Worm (Caenorhabditis elegans) whole organism, young adult: Measurements from ENCODE around the gene hmp-1.
A peak's percentile ranks its signal among the peaks of the same experiment; 100 is the strongest.

Source experiments
- B0261.1 ChIP-seq: sonication (generic microtip); optimal IDR thresholded peaks from 2 replicates; lab custom pipeline; 2016; ENCODE audit warnings: mild to moderate bottlenecking, missing genetic modification characterization, moderate library complexity, missing compliant biosample characterization
- F39B2.1 ChIP-seq: fragments of 200-800 bp; sonication (Bioruptor generic); IDR thresholded peaks from 2 replicates; pipeline ENCODE4 v1.3.6; 2022; ENCODE audit warnings: missing genetic modification reagents, missing genetic modification characterization, missing compliant biosample characterization
- K12H6.12 ChIP-seq: fragments of 200-800 bp; sonication (Bioruptor generic); optimal IDR thresholded peaks from 2 replicates; lab custom pipeline; 2018; ENCODE audit warnings: mild to moderate bottlenecking, missing genetic modification characterization, missing compliant biosample characterization
- Y79H2A.3 ChIP-seq: fragments of 200-800 bp; sonication (Bioruptor generic); conservative IDR thresholded peaks from 2 replicates; pipeline ENCODE4 v1.3.6; 2022; ENCODE audit warnings: missing genetic modification reagents, missing genetic modification characterization, missing compliant biosample characterization
- ZK185.1 ChIP-seq: sonication (generic microtip); optimal IDR thresholded peaks from 2 replicates; lab custom pipeline; 2016; ENCODE audit warnings: mild to moderate bottlenecking, missing genetic modification characterization, missing compliant biosample characterization; ENCODE audit not compliant: poor library complexity, severe bottlenecking
- akir-1 ChIP-seq: fragments of 200-800 bp; sonication (Bioruptor generic); optimal IDR thresholded peaks from 2 replicates; lab custom pipeline; 2018; ENCODE audit warnings: mild to moderate bottlenecking, missing genetic modification characterization, moderate library complexity, missing compliant biosample characterization
- ama-1 ChIP-seq, 3 experiments: fragments of 150-350 bp in 1 of 3; sonication (generic microtip) in 2 of 3; optimal IDR thresholded peaks; 2 replicates each; lab custom pipeline; 2014 to 2018; ENCODE audit warnings: missing biosample characterization in 2 of 3, missing genetic modification characterization in 2 of 3, missing genetic modification reagents in 2 of 3
- attf-6 ChIP-seq: fragments of 200-800 bp; sonication (Bioruptor generic); IDR thresholded peaks from 2 replicates; pipeline ENCODE4 v1.3.6; 2022; ENCODE audit warnings: missing genetic modification reagents, missing genetic modification characterization, missing compliant biosample characterization
- bed-2 ChIP-seq: fragments of 200-800 bp; sonication (Bioruptor generic); IDR thresholded peaks from 2 replicates; pipeline ENCODE4 v1.3.6; 2022; ENCODE audit warnings: missing genetic modification reagents, missing genetic modification characterization, missing compliant biosample characterization
- cebp-1 ChIP-seq, 2 experiments: fragments of 200-800 bp in 1 of 2; sonication (Bioruptor generic) in 1 of 2; sonication (generic microtip) in 1 of 2; IDR thresholded peaks in 1 of 2; optimal IDR thresholded peaks in 1 of 2; 2 replicates each; pipeline versions ENCODE4 v1.3.6 to Lab custom; 2017 to 2022; ENCODE audit warnings: missing compliant biosample characterization in 2 of 2, missing genetic modification characterization in 2 of 2, mild to moderate bottlenecking in 1 of 2, missing genetic modification reagents in 1 of 2, moderate library complexity in 1 of 2
- ceh-58 ChIP-seq: fragments of 200-800 bp; sonication (Bioruptor generic); IDR thresholded peaks from 2 replicates; pipeline ENCODE4 v1.3.6; 2022; ENCODE audit warnings: missing genetic modification characterization, missing compliant biosample characterization
- ceh-79 ChIP-seq: sonication (generic microtip); optimal IDR thresholded peaks from 2 replicates; lab custom pipeline; 2017; ENCODE audit warnings: mild to moderate bottlenecking, missing genetic modification characterization, missing compliant biosample characterization
- ceh-91 ChIP-seq: fragments of 200-800 bp; sonication (Bioruptor generic); IDR thresholded peaks from 2 replicates; pipeline ENCODE4 v1.3.6; 2022; ENCODE audit warnings: missing genetic modification reagents, missing genetic modification characterization, missing compliant biosample characterization
- die-1 ChIP-seq: sonication (generic microtip); optimal IDR thresholded peaks from 2 replicates; lab custom pipeline; 2016; ENCODE audit warnings: missing genotype, mild to moderate bottlenecking, missing genetic modification characterization, missing compliant biosample characterization
- efl-1 ChIP-seq: fragments of 150-350 bp; optimal IDR thresholded peaks from 2 replicates; lab custom pipeline; 2014; ENCODE audit warnings: missing biosample characterization, missing genetic modification reagents, missing genetic modification characterization
- egrh-3 ChIP-seq: fragments of 200-800 bp; sonication (Bioruptor generic); IDR thresholded peaks from 2 replicates; pipeline ENCODE4 v1.3.6; 2022; ENCODE audit warnings: missing genetic modification reagents, missing genetic modification characterization, missing compliant biosample characterization
- hmg-1.2 ChIP-seq: fragments of 200-800 bp; sonication (Bioruptor generic); IDR thresholded peaks from 2 replicates; pipeline ENCODE4 v1.3.6; 2022; ENCODE audit warnings: missing genetic modification reagents, missing genetic modification characterization, missing compliant biosample characterization
- hmg-20 ChIP-seq: fragments of 200-800 bp; sonication (Bioruptor generic); IDR thresholded peaks from 2 replicates; pipeline ENCODE4 v1.3.6; 2022; ENCODE audit warnings: missing genetic modification reagents, missing genetic modification characterization, missing compliant biosample characterization
- hsf-1 ChIP-seq: fragments of 200-800 bp; sonication (Bioruptor generic); IDR thresholded peaks from 2 replicates; pipeline ENCODE4 v1.3.6; 2022; ENCODE audit warnings: missing genetic modification reagents, missing genetic modification characterization, missing compliant biosample characterization
- lag-1 ChIP-seq: fragments of 200-800 bp; sonication (Bioruptor generic); IDR thresholded peaks from 2 replicates; pipeline ENCODE4 v1.3.6; 2022; ENCODE audit warnings: missing genetic modification reagents, missing genetic modification characterization, missing compliant biosample characterization
- let-526 ChIP-seq: fragments of 200-800 bp; sonication (Bioruptor generic); IDR thresholded peaks from 2 replicates; pipeline ENCODE4 v1.3.6; 2022; ENCODE audit warnings: missing genetic modification reagents, missing genetic modification characterization, missing compliant biosample characterization
- let-607 ChIP-seq, 2 experiments: fragments of 200-800 bp in 1 of 2; sonication (Bioruptor generic) in 1 of 2; sonication (generic microtip) in 1 of 2; optimal IDR thresholded peaks; 2 replicates each; lab custom pipeline; 2016 to 2018; ENCODE audit warnings: mild to moderate bottlenecking in 2 of 2, missing compliant biosample characterization in 2 of 2, missing genetic modification characterization in 2 of 2, moderate library complexity in 2 of 2, missing genotype in 1 of 2
- lin-35 ChIP-seq, 3 experiments: fragments of 150-350 bp in 2 of 3; sonication (generic microtip) in 1 of 3; optimal IDR thresholded peaks; 2 replicates each; lab custom pipeline; 2014 to 2018; ENCODE audit warnings: missing biosample characterization in 3 of 3, missing genetic modification characterization in 3 of 3, missing genetic modification reagents in 3 of 3
- lin-40 ChIP-seq: sonication (generic microtip); optimal IDR thresholded peaks from 2 replicates; lab custom pipeline; 2016; ENCODE audit warnings: missing genetic modification characterization, mild to moderate bottlenecking, missing compliant biosample characterization, missing genotype, missing genetic modification reagents
- lir-1 ChIP-seq: fragments of 200-800 bp; sonication (Bioruptor generic); conservative IDR thresholded peaks from 2 replicates; pipeline ENCODE4 v1.3.6; 2022; ENCODE audit warnings: missing genetic modification reagents, missing genetic modification characterization, missing compliant biosample characterization
- lsl-1 ChIP-seq: fragments of 200-800 bp; sonication (Bioruptor generic); optimal IDR thresholded peaks from 2 replicates; lab custom pipeline; 2018; ENCODE audit warnings: mild to moderate bottlenecking, missing genetic modification characterization, moderate library complexity, missing compliant biosample characterization
- madf-6 ChIP-seq: fragments of 200-800 bp; sonication (Bioruptor generic); IDR thresholded peaks from 2 replicates; pipeline ENCODE4 v1.3.6; 2022; ENCODE audit warnings: missing genetic modification reagents, missing genetic modification characterization, missing compliant biosample characterization
- madf-8 ChIP-seq: fragments of 200-800 bp; sonication (Bioruptor generic); conservative IDR thresholded peaks from 2 replicates; pipeline ENCODE4 v1.3.6; 2022; ENCODE audit warnings: missing genetic modification reagents, missing genetic modification characterization, missing compliant biosample characterization
- nhr-179 ChIP-seq: sonication (generic microtip); optimal IDR thresholded peaks from 2 replicates; lab custom pipeline; 2016; ENCODE audit warnings: mild to moderate bottlenecking, missing genetic modification characterization, missing compliant biosample characterization
- nhr-27 ChIP-seq: fragments of 200-800 bp; sonication (Bioruptor generic); optimal IDR thresholded peaks from 2 replicates; lab custom pipeline; 2018; ENCODE audit warnings: mild to moderate bottlenecking, missing genetic modification characterization, moderate library complexity, missing compliant biosample characterization
- nhr-80 ChIP-seq: sonication (generic microtip); optimal IDR thresholded peaks from 2 replicates; lab custom pipeline; 2016; ENCODE audit warnings: missing genetic modification characterization, missing compliant biosample characterization
- nhr-90 ChIP-seq: sonication (generic microtip); optimal IDR thresholded peaks from 2 replicates; lab custom pipeline; 2016; ENCODE audit warnings: missing genotype, mild to moderate bottlenecking, missing genetic modification characterization, missing compliant biosample characterization
- rcor-1 ChIP-seq: fragments of 200-800 bp; sonication (Bioruptor generic); IDR thresholded peaks from 2 replicates; pipeline ENCODE4 v1.3.6; 2022; ENCODE audit warnings: missing genetic modification reagents, missing genetic modification characterization, missing compliant biosample characterization
- rec-8 ChIP-seq, 2 experiments: sonication (generic microtip); optimal IDR thresholded peaks; 2 replicates each; lab custom pipeline; 2016; ENCODE audit warnings: mild to moderate bottlenecking in 2 of 2, missing genetic modification characterization in 2 of 2, missing genetic modification reagents in 2 of 2, missing genotype in 2 of 2, missing biosample characterization in 1 of 2, missing compliant biosample characterization in 1 of 2, moderate library complexity in 1 of 2
- sdz-38 ChIP-seq: sonication (generic microtip); optimal IDR thresholded peaks from 2 replicates; lab custom pipeline; 2016; ENCODE audit warnings: missing genotype, missing genetic modification characterization, missing compliant biosample characterization
- snpc-1.3 ChIP-seq: sonication (generic microtip); optimal IDR thresholded peaks from 2 replicates; lab custom pipeline; 2017; ENCODE audit warnings: missing genetic modification characterization, mild to moderate bottlenecking, missing compliant biosample characterization, antibody characterized with exemption, moderate library complexity, missing genotype, missing genetic modification reagents; ENCODE audit not compliant: insufficient read depth
- snpc-3.4 ChIP-seq: sonication (generic microtip); optimal IDR thresholded peaks from 2 replicates; lab custom pipeline; 2017; ENCODE audit warnings: missing genetic modification characterization, mild to moderate bottlenecking, missing compliant biosample characterization, antibody characterized with exemption, moderate library complexity, missing genotype, missing genetic modification reagents
- somi-1 ChIP-seq: fragments of 200-800 bp; sonication (Bioruptor generic); optimal IDR thresholded peaks from 2 replicates; lab custom pipeline; 2018; ENCODE audit warnings: mild to moderate bottlenecking, missing genetic modification characterization, missing compliant biosample characterization
- unc-62 ChIP-seq: fragments of 150-350 bp; optimal IDR thresholded peaks from 2 replicates; lab custom pipeline; 2014; ENCODE audit warnings: missing biosample characterization, missing genetic modification reagents, missing genetic modification characterization
- zfh-2 ChIP-seq: fragments of 200-800 bp; sonication (Bioruptor generic); conservative IDR thresholded peaks from 2 replicates; pipeline ENCODE4 v1.3.6; 2022; ENCODE audit warnings: missing genetic modification reagents, missing genetic modification characterization, missing compliant biosample characterization
- ztf-22 ChIP-seq: fragments of 200-800 bp; sonication (Bioruptor generic); optimal IDR thresholded peaks from 2 replicates; lab custom pipeline; 2018; ENCODE audit warnings: mild to moderate bottlenecking, missing genetic modification characterization, moderate library complexity, missing compliant biosample characterization
- ztf-25 ChIP-seq: fragments of 200-800 bp; sonication (Bioruptor generic); IDR thresholded peaks from 2 replicates; pipeline ENCODE4 v1.3.6; 2022; ENCODE audit warnings: missing genetic modification reagents, missing genetic modification characterization, missing compliant biosample characterization
- ztf-26 ChIP-seq: sonication (generic microtip); optimal IDR thresholded peaks from 2 replicates; lab custom pipeline; 2017; ENCODE audit warnings: missing genetic modification characterization, missing compliant biosample characterization

The hmp-1 gene

ce11 chrV:11803518-11803994 lies 42.1 kb upstream of the hmp-1 start:
- peak; percentile 3 for TF ChIP-seq nhr-80 (tag; lab: Kevin White, UChicago)
- no peak for TF ChIP-seq zfh-2
- TF ChIP-seq cebp-1 (GFP tag; IDR thresholded peaks at IDR 0.05; lab: Robert Waterston, UW) = no peak
- no peak for TF ChIP-seq cebp-1 (tag; optimal IDR thresholded peaks at IDR 0.05; lab: Kevin White, UChicago)
- TF ChIP-seq lin-40 (tag; lab: Kevin White, UChicago) = peak; percentile 49
- peak; percentile 24 for TF ChIP-seq die-1 (tag; lab: Kevin White, UChicago)
- TF ChIP-seq ztf-26 (tag; lab: Kevin White, UChicago) = peak; percentile 60
- TF ChIP-seq somi-1 (GFP tag; lab: Kevin White, UChicago) = peak; percentile 88
- no peak for TF ChIP-seq rec-8 (tag; optimal IDR thresholded peaks at IDR 0.05; lab: Kevin White, UChicago)
- no peak for TF ChIP-seq ztf-25
- no peak for TF ChIP-seq K12H6.12 (tag; lab: Kevin White, UChicago)

ce11 chrV:11809935-11810334 lies 35.7 kb upstream of the hmp-1 start:
- TF ChIP-seq hmg-1.2 (GFP tag; lab: Robert Waterston, UW) = no peak
- TF ChIP-seq bed-2 = no peak
- no peak for TF ChIP-seq snpc-1.3
- TF ChIP-seq ztf-25 = no peak
- no peak for TF ChIP-seq madf-8 (GFP tag; lab: Robert Waterston, UW)
- TF ChIP-seq sdz-38 = no peak

DNA sequence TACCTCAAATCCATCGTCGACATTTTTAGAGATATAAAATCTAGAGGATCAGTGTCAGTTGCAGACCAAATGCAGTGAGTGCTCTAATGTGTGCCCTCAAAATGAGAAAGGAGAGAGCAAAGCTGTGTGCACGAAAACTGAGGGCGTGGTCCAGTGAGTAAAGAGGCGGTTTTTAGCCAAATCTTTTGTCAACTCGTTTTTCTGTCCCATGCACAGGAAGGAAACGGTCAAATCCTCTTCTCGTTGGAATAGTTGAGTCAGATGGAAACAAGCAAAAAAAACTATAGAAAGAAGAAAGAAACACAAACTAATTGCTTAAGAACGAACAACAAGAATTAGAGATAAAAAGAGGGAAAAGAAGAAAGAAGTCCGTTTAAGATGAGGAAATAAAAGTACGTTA lies 33.8 kb upstream of the hmp-1 start, which contains the start of gene D2023.3:
D2023.3 (minus strand) TSS at position 101 of the 400 bp plus-strand sequence.
- TF ChIP-seq lir-1 (GFP tag; lab: Robert Waterston, UW) (no peak), lag-1 (GFP tag; lab: Robert Waterston, UW) (no peak), lin-35 (GFP tag; optimal IDR thresholded peaks at IDR 0.05; lab: Kevin White, UChicago) (no peak), hmg-20 (no peak), ceh-58 (GFP tag; lab: Robert Waterston, UW) (no peak)

ce11 chrV:11815566-11815965 lies 30.1 kb upstream of the hmp-1 start:
- TF ChIP-seq ceh-79 (tag; lab: Kevin White, UChicago) (no peak), rcor-1 (no peak), ceh-91 (GFP tag; lab: Robert Waterston, UW) (peak; percentile 39; the same call in 1 of the 2 replicates), ztf-22 (GFP tag; lab: Kevin White, UChicago) (no peak), unc-62 (GFP tag; lab: Kevin White, UChicago) (no peak), ZK185.1 (tag; lab: Kevin White, UChicago) (no peak), B0261.1 (tag; lab: Kevin White, UChicago) (no peak), attf-6 (no peak), efl-1 (GFP tag; lab: Kevin White, UChicago) (peak; percentile 21), nhr-27 (tag; lab: Kevin White, UChicago) (no peak), let-607 (tag; optimal IDR thresholded peaks at IDR 0.05; lab: Kevin White, UChicago) (no peak), nhr-90 (no peak), madf-6 (peak; percentile 82), egrh-3 (GFP tag; lab: Robert Waterston, UW) (peak; percentile 22; the same call in 1 of the 2 replicates), Y79H2A.3 (no peak), hsf-1 (GFP tag; lab: Robert Waterston, UW) (no peak), ama-1 (optimal IDR thresholded peaks at IDR 0.05; lab: Kevin White, UChicago) (no peak), ama-1 (GFP tag; optimal IDR thresholded peaks at IDR 0.05; lab: Kevin White, UChicago) (no peak), let-526 (GFP tag; lab: Robert Waterston, UW) (no peak), nhr-179 (tag; lab: Kevin White, UChicago) (no peak), akir-1 (GFP tag; lab: Kevin White, UChicago) (no peak), madf-8 (GFP tag; lab: Robert Waterston, UW) (peak; percentile 62), snpc-3.4 (tag; lab: Kevin White, UChicago) (no peak), F39B2.1 (GFP tag; lab: Robert Waterston, UW) (no peak), lsl-1 (GFP tag; lab: Kevin White, UChicago) (no peak)
